Worm (Caenorhabditis elegans) whole organism, L1 larva: ENCODE measurements around the gene F14D7.6.

ENCODE experiments used
- C04F5.9 ChIP-seq: sonication (generic microtip); optimal IDR thresholded peaks from 2 replicates; lab custom pipeline; 2016; ENCODE audit warnings: missing genetic modification characterization, missing compliant biosample characterization
- C16A3.4 ChIP-seq: fragments of 150-350 bp; optimal IDR thresholded peaks from 2 replicates; lab custom pipeline; 2014; ENCODE audit warnings: missing biosample characterization, missing genetic modification characterization
- ama-1 ChIP-seq: fragments of 150-350 bp; optimal IDR thresholded peaks from 2 replicates; lab custom pipeline; 2014
- blmp-1 ChIP-seq: fragments of 150-350 bp; optimal IDR thresholded peaks from 2 replicates; lab custom pipeline; 2014; ENCODE audit warnings: missing biosample characterization, missing genetic modification characterization
- ceh-63 ChIP-seq: fragments of 200-800 bp; sonication (Bioruptor generic); optimal IDR thresholded peaks from 2 replicates; lab custom pipeline; 2018; ENCODE audit warnings: mild to moderate bottlenecking, missing genetic modification characterization, missing compliant biosample characterization
- ceh-8 ChIP-seq: fragments of 200-800 bp; sonication (Bioruptor generic); optimal IDR thresholded peaks from 2 replicates; lab custom pipeline; 2018; ENCODE audit warnings: mild to moderate bottlenecking, missing genetic modification characterization, moderate library complexity, missing compliant biosample characterization
- ceh-88 ChIP-seq: fragments of 200-800 bp; sonication (Bioruptor generic); IDR thresholded peaks from 2 replicates; pipeline ENCODE4 v1.3.6; 2022; ENCODE audit warnings: missing genetic modification characterization, missing compliant biosample characterization
- ceh-90 ChIP-seq: sonication (generic microtip); optimal IDR thresholded peaks from 2 replicates; lab custom pipeline; 2016; ENCODE audit warnings: missing genetic modification characterization, missing compliant biosample characterization
- ces-1 ChIP-seq: fragments of 150-350 bp; optimal IDR thresholded peaks from 2 replicates; lab custom pipeline; 2014; ENCODE audit warnings: missing biosample characterization, missing genetic modification reagents, missing genetic modification characterization
- dpl-1 ChIP-seq, 3 experiments: fragments of 150-350 bp in 2 of 3; sonication (generic microtip) in 1 of 3; optimal IDR thresholded peaks; 2 replicates each; lab custom pipeline; 2014 to 2017; ENCODE audit warnings: missing biosample characterization in 3 of 3, missing genetic modification characterization in 3 of 3, missing genetic modification reagents in 3 of 3
- efl-1 ChIP-seq, 4 experiments: fragments of 150-350 bp; optimal IDR thresholded peaks in 3 of 4; peaks in 1 of 4; 1 replicate in 1 of 4; 2 replicates in 3 of 4; lab custom pipeline; 2014; ENCODE audit warnings: missing biosample characterization in 2 of 4, missing genetic modification characterization in 2 of 4, missing genetic modification reagents in 2 of 4
- efl-3 ChIP-seq: fragments of 200-800 bp; sonication (Bioruptor generic); optimal IDR thresholded peaks from 2 replicates; lab custom pipeline; 2018; ENCODE audit warnings: mild to moderate bottlenecking, missing genetic modification characterization, missing compliant biosample characterization
- egl-27 ChIP-seq, 2 experiments: fragments of 150-350 bp in 1 of 2; sonication (generic microtip); optimal IDR thresholded peaks; 3 replicates each; lab custom pipeline; 2017 to 2018; ENCODE audit warnings: missing biosample characterization in 2 of 2, missing genetic modification characterization in 2 of 2, missing genetic modification reagents in 2 of 2
- ets-5 ChIP-seq: fragments of 200-800 bp; sonication (Bioruptor generic); IDR thresholded peaks from 2 replicates; pipeline ENCODE4 v1.3.6; 2022; ENCODE audit warnings: missing genetic modification characterization, missing compliant biosample characterization
- fkh-10 ChIP-seq: sonication (generic microtip); optimal IDR thresholded peaks from 2 replicates; lab custom pipeline; 2017; ENCODE audit warnings: missing biosample characterization, missing genetic modification reagents, missing genetic modification characterization
- fkh-4 ChIP-seq: sonication (generic microtip); optimal IDR thresholded peaks from 2 replicates; lab custom pipeline; 2016; ENCODE audit warnings: missing compliant biosample characterization, missing genetic modification characterization, borderline replicate concordance
- fkh-8 ChIP-seq: sonication (generic microtip); optimal IDR thresholded peaks from 2 replicates; lab custom pipeline; 2016; ENCODE audit warnings: mild to moderate bottlenecking, missing genetic modification characterization, missing compliant biosample characterization
- fos-1 ChIP-seq: fragments of 150-350 bp; optimal IDR thresholded peaks from 2 replicates; lab custom pipeline; 2014; ENCODE audit warnings: missing biosample characterization, missing genetic modification characterization
- grh-1 ChIP-seq: fragments of 200-800 bp; sonication (Bioruptor generic); IDR thresholded peaks from 2 replicates; pipeline ENCODE4 v1.3.6; 2022; ENCODE audit warnings: missing genetic modification reagents, missing genetic modification characterization, missing compliant biosample characterization
- hpl-2 ChIP-seq: fragments of 150-350 bp; optimal IDR thresholded peaks from 2 replicates; lab custom pipeline; 2014; ENCODE audit warnings: missing biosample characterization, missing genetic modification reagents, missing genetic modification characterization
- irx-1 ChIP-seq: sonication (generic microtip); optimal IDR thresholded peaks from 2 replicates; lab custom pipeline; 2016; ENCODE audit warnings: missing genetic modification characterization, missing compliant biosample characterization
- isw-1 ChIP-seq: fragments of 200-800 bp; sonication (Bioruptor generic); IDR thresholded peaks from 2 replicates; pipeline ENCODE4 v1.3.6; 2022; ENCODE audit warnings: missing genetic modification characterization, missing compliant biosample characterization
- jun-1 ChIP-seq: fragments of 150-350 bp; optimal IDR thresholded peaks from 2 replicates; lab custom pipeline; 2014; ENCODE audit warnings: missing biosample characterization, missing genetic modification reagents, missing genetic modification characterization
- lin-35 ChIP-seq, 2 experiments: fragments of 150-350 bp; optimal IDR thresholded peaks; 2 replicates each; lab custom pipeline; 2014; ENCODE audit warnings: missing biosample characterization in 2 of 2, missing genetic modification characterization in 2 of 2, missing genetic modification reagents in 2 of 2
- lin-39 ChIP-seq: fragments of 150-350 bp; optimal IDR thresholded peaks from 2 replicates; lab custom pipeline; 2014; ENCODE audit warnings: missing biosample characterization, missing genetic modification reagents, missing genetic modification characterization
- lsy-2 ChIP-seq, 2 experiments: fragments of 150-350 bp; optimal IDR thresholded peaks; 2 replicates each; lab custom pipeline; 2014; ENCODE audit warnings: missing biosample characterization in 2 of 2, missing genetic modification characterization in 2 of 2
- mab-9 ChIP-seq: fragments of 200-800 bp; sonication (Bioruptor generic); IDR thresholded peaks from 2 replicates; pipeline ENCODE4 v1.3.6; 2022; ENCODE audit warnings: missing genetic modification reagents, missing genetic modification characterization, missing compliant biosample characterization
- mdl-1 ChIP-seq, 2 experiments: fragments of 150-350 bp; optimal IDR thresholded peaks; 2 replicates each; lab custom pipeline; 2014 to 2017; ENCODE audit warnings: missing biosample characterization in 2 of 2, missing genetic modification characterization in 2 of 2, inconsistent platforms in 1 of 2
- mep-1 ChIP-seq: fragments of 150-350 bp; optimal IDR thresholded peaks from 2 replicates; lab custom pipeline; 2014; ENCODE audit warnings: missing biosample characterization, missing genetic modification characterization
- nhr-11 ChIP-seq: fragments of 150-350 bp; optimal IDR thresholded peaks from 2 replicates; lab custom pipeline; 2014; ENCODE audit warnings: missing biosample characterization, missing genetic modification characterization
- nhr-12 ChIP-seq: sonication (generic microtip); optimal IDR thresholded peaks from 2 replicates; lab custom pipeline; 2017; ENCODE audit warnings: missing biosample characterization, missing genetic modification characterization
- nhr-19 ChIP-seq: fragments of 200-800 bp; sonication (Bioruptor generic); conservative IDR thresholded peaks from 2 replicates; pipeline ENCODE4 v1.3.6; 2022; ENCODE audit warnings: missing genetic modification characterization, missing compliant biosample characterization
- nhr-20 ChIP-seq: sonication (generic microtip); optimal IDR thresholded peaks from 2 replicates; lab custom pipeline; 2016; ENCODE audit warnings: mild to moderate bottlenecking, missing genetic modification characterization, missing compliant biosample characterization
- nhr-84 ChIP-seq: sonication (generic microtip); optimal IDR thresholded peaks from 2 replicates; lab custom pipeline; 2017; ENCODE audit warnings: missing biosample characterization, missing genetic modification characterization
- nhr-85 ChIP-seq: sonication (generic microtip); peaks from one replicate; lab custom pipeline; 2016; ENCODE audit warnings: missing genetic modification characterization, inconsistent platforms, missing compliant biosample characterization
- nhr-90 ChIP-seq: sonication (generic microtip); optimal IDR thresholded peaks from 2 replicates; lab custom pipeline; 2016; ENCODE audit warnings: mild to moderate bottlenecking, missing genetic modification characterization, missing compliant biosample characterization; ENCODE audit not compliant: poor library complexity
- pag-3 ChIP-seq: sonication (generic microtip); optimal IDR thresholded peaks from 2 replicates; lab custom pipeline; 2017; ENCODE audit warnings: missing genetic modification characterization, mild to moderate bottlenecking, missing compliant biosample characterization, antibody characterized with exemption, borderline replicate concordance; ENCODE audit not compliant: insufficient read depth
- pax-3 ChIP-seq: fragments of 200-800 bp; sonication (Bioruptor generic); optimal IDR thresholded peaks from 2 replicates; lab custom pipeline; 2018; ENCODE audit warnings: mild to moderate bottlenecking, missing genetic modification characterization, moderate library complexity, missing compliant biosample characterization
- pqm-1 ChIP-seq: sonication (generic microtip); optimal IDR thresholded peaks from 3 replicates; lab custom pipeline; 2017; ENCODE audit warnings: missing biosample characterization, missing genetic modification characterization
- rnt-1 ChIP-seq: sonication (generic microtip); optimal IDR thresholded peaks from 2 replicates; lab custom pipeline; 2016; ENCODE audit warnings: mild to moderate bottlenecking, missing genetic modification characterization, moderate library complexity, missing compliant biosample characterization
- skn-1 ChIP-seq: fragments of 150-350 bp; optimal IDR thresholded peaks from 2 replicates; lab custom pipeline; 2014; ENCODE audit warnings: missing biosample characterization, missing genetic modification characterization
- snpc-4 ChIP-seq: fragments of 150-350 bp; optimal IDR thresholded peaks from 2 replicates; lab custom pipeline; 2014; ENCODE audit warnings: missing biosample characterization, missing genetic modification characterization
- snu-23 ChIP-seq: sonication (generic microtip); optimal IDR thresholded peaks from 2 replicates; lab custom pipeline; 2016; ENCODE audit warnings: missing genetic modification characterization, missing compliant biosample characterization
- sptf-1 ChIP-seq: fragments of 150-350 bp; optimal IDR thresholded peaks from 2 replicates; lab custom pipeline; 2014; ENCODE audit warnings: missing biosample characterization, missing genetic modification characterization
- sup-37 ChIP-seq: fragments of 200-800 bp; sonication (Bioruptor generic); optimal IDR thresholded peaks from 2 replicates; lab custom pipeline; 2018; ENCODE audit warnings: mild to moderate bottlenecking, missing genetic modification characterization, missing compliant biosample characterization
- swsn-7 ChIP-seq: sonication (generic microtip); optimal IDR thresholded peaks from 2 replicates; lab custom pipeline; 2016; ENCODE audit warnings: missing genetic modification characterization, missing compliant biosample characterization
- tbx-2 ChIP-seq: sonication (generic microtip); optimal IDR thresholded peaks from 2 replicates; lab custom pipeline; 2016; ENCODE audit warnings: missing genetic modification characterization, missing compliant biosample characterization
- unc-130 ChIP-seq: fragments of 150-350 bp; optimal IDR thresholded peaks from 2 replicates; lab custom pipeline; 2017; ENCODE audit warnings: missing biosample characterization, missing genetic modification characterization, inconsistent platforms
- unc-30 ChIP-seq: sonication (generic microtip); optimal IDR thresholded peaks from 2 replicates; lab custom pipeline; 2017; ENCODE audit warnings: missing biosample characterization, missing genetic modification characterization
- unc-62 ChIP-seq: fragments of 150-350 bp; optimal IDR thresholded peaks from 2 replicates; lab custom pipeline; 2014; ENCODE audit warnings: missing biosample characterization, missing genetic modification reagents, missing genetic modification characterization
- xbp-1 ChIP-seq: sonication (generic microtip); optimal IDR thresholded peaks from 2 replicates; lab custom pipeline; 2016; ENCODE audit warnings: missing genetic modification characterization, missing compliant biosample characterization
- zip-4 ChIP-seq: fragments of 200-800 bp; sonication (Bioruptor generic); optimal IDR thresholded peaks from 2 replicates; lab custom pipeline; 2018; ENCODE audit warnings: mild to moderate bottlenecking, missing genetic modification characterization, moderate library complexity, missing compliant biosample characterization
- ztf-4 ChIP-seq: fragments of 150-350 bp; optimal IDR thresholded peaks from 2 replicates; lab custom pipeline; 2014; ENCODE audit warnings: missing biosample characterization, missing genetic modification characterization

The F14D7.6 gene

ce11 chrV:14354258-14354877, 53.2 kb downstream of the F14D7.6 start, which contains the start of gene Y49A3A.3 (continued):
- TF ChIP-seq dpl-1 (GFP tag; optimal IDR thresholded peaks at IDR 0.05; lab: Kevin White, UChicago) = no peak
- no peak for TF ChIP-seq fkh-8 (tag; lab: Kevin White, UChicago)
- TF ChIP-seq zip-4 (GFP tag; lab: Kevin White, UChicago) = no peak
- TF ChIP-seq mab-9 = no peak
- TF ChIP-seq fos-1 (tag; lab: Kevin White, UChicago) = no peak
- peak; percentile 9 to 32 for TF ChIP-seq efl-1 (optimal IDR thresholded peaks at IDR 0.05; lab: Kevin White, UChicago)
- peak in 1 of 2 experiments; percentile 95 for TF ChIP-seq efl-1 (GFP tag; optimal IDR thresholded peaks at IDR 0.05 in 1 of 2; lab: Kevin White, UChicago)
- no peak for TF ChIP-seq lsy-2 (tag; optimal IDR thresholded peaks at IDR 0.05; lab: Kevin White, UChicago)
- TF ChIP-seq nhr-90 (tag; lab: Kevin White, UChicago) = peak; percentile 67
- no peak for TF ChIP-seq ets-5 (GFP tag; lab: Robert Waterston, UW)
- no peak for TF ChIP-seq ces-1
- TF ChIP-seq rnt-1 (tag; lab: Kevin White, UChicago) = peak; percentile 11
- no peak for TF ChIP-seq hpl-2 (GFP tag; lab: Kevin White, UChicago)
- TF ChIP-seq lin-35 (GFP tag; optimal IDR thresholded peaks at IDR 0.05; lab: Kevin White, UChicago) = peak in 1 of 2 experiments; percentile 34
- no peak for TF ChIP-seq nhr-19
- TF ChIP-seq pax-3 = no peak
- TF ChIP-seq nhr-20 (tag; lab: Kevin White, UChicago) = peak; percentile 15
- TF ChIP-seq unc-62 (GFP tag; lab: Kevin White, UChicago) = no peak
- no peak for TF ChIP-seq isw-1 (GFP tag; lab: Robert Waterston, UW)
- TF ChIP-seq nhr-12 (tag; lab: Kevin White, UChicago) = no peak
- TF ChIP-seq unc-130 = no peak
- TF ChIP-seq snu-23 (GFP tag; lab: Kevin White, UChicago) = peak; percentile 10
- TF ChIP-seq ceh-63 (GFP tag; lab: Kevin White, UChicago) = no peak
- TF ChIP-seq C04F5.9 (tag; lab: Kevin White, UChicago) = no peak
- no peak for TF ChIP-seq pqm-1
- no peak for TF ChIP-seq pag-3
- no peak for TF ChIP-seq C16A3.4 (tag; lab: Kevin White, UChicago)
- TF ChIP-seq sup-37 (GFP tag; lab: Kevin White, UChicago) = no peak
- TF ChIP-seq ama-1 = peak; percentile 7
- TF ChIP-seq lin-39 (tag; lab: Kevin White, UChicago) = no peak
- no peak for TF ChIP-seq fkh-10 (GFP tag; lab: Kevin White, UChicago)
- no peak for TF ChIP-seq ceh-90 (tag; lab: Kevin White, UChicago)
- TF ChIP-seq nhr-11 (tag; lab: Kevin White, UChicago) = no peak
- TF ChIP-seq irx-1 (tag; lab: Kevin White, UChicago) = no peak
- TF ChIP-seq egl-27 (tag; optimal IDR thresholded peaks at IDR 0.05; lab: Kevin White, UChicago) = no peak
- no peak for TF ChIP-seq snpc-4
- no peak for TF ChIP-seq swsn-7 (tag; lab: Kevin White, UChicago)
- no peak for TF ChIP-seq grh-1
- TF ChIP-seq ztf-4 = peak; percentile 29
- TF ChIP-seq nhr-84 = no peak
- no peak for TF ChIP-seq blmp-1
- no peak for TF ChIP-seq mdl-1 (tag; optimal IDR thresholded peaks at IDR 0.05; lab: Kevin White, UChicago)
- TF ChIP-seq fkh-4 = no peak
- no peak for TF ChIP-seq mep-1
- TF ChIP-seq skn-1 = no peak
- TF ChIP-seq ceh-88 (GFP tag; lab: Robert Waterston, UW) = no peak
- no peak for TF ChIP-seq xbp-1 (tag; lab: Kevin White, UChicago)
- TF ChIP-seq nhr-85 (tag; lab: Kevin White, UChicago) = no peak
- no peak for TF ChIP-seq sptf-1 (tag; lab: Kevin White, UChicago)
- no peak for TF ChIP-seq tbx-2
- TF ChIP-seq ceh-8 (GFP tag; lab: Kevin White, UChicago) = no peak
- TF ChIP-seq efl-3 (GFP tag; lab: Kevin White, UChicago) = no peak
- TF ChIP-seq jun-1 (tag; lab: Kevin White, UChicago) = no peak
- no peak for TF ChIP-seq unc-30 (tag; lab: Kevin White, UChicago)
